Worm (Caenorhabditis elegans) whole organism, late embryonic: Measurements from ENCODE around the gene capg-2.

Experiments used
- T23F11.4 ChIP-seq: fragments of 200-800 bp; sonication (Bioruptor generic); optimal IDR thresholded peaks from 2 replicates; lab custom pipeline; 2018; ENCODE audit warnings: mild to moderate bottlenecking, missing genetic modification characterization, missing compliant biosample characterization
- ceh-30 ChIP-seq: fragments of 150-350 bp; optimal IDR thresholded peaks from 2 replicates; lab custom pipeline; 2014; ENCODE audit warnings: missing biosample characterization, missing genetic modification characterization
- dmd-4 ChIP-seq: sonication (generic microtip); optimal IDR thresholded peaks from 2 replicates; lab custom pipeline; 2016; ENCODE audit warnings: borderline replicate concordance, missing genetic modification characterization, missing compliant biosample characterization
- elt-2 ChIP-seq: sonication (generic microtip); optimal IDR thresholded peaks from 2 replicates; lab custom pipeline; 2016; ENCODE audit warnings: missing genetic modification reagents, missing genetic modification characterization, missing compliant biosample characterization
- fax-1 ChIP-seq: sonication (generic microtip); optimal IDR thresholded peaks from 2 replicates; lab custom pipeline; 2016; ENCODE audit warnings: missing genotype, missing genetic modification characterization, missing compliant biosample characterization
- fkh-10 ChIP-seq: fragments of 150-350 bp; optimal IDR thresholded peaks from 2 replicates; lab custom pipeline; 2014; ENCODE audit warnings: missing biosample characterization, missing genetic modification reagents, missing genetic modification characterization
- fkh-6 ChIP-seq: sonication (generic microtip); optimal IDR thresholded peaks from 2 replicates; lab custom pipeline; 2016; ENCODE audit warnings: missing genetic modification characterization, missing compliant biosample characterization
- nfya-1 ChIP-seq: sonication (generic microtip); optimal IDR thresholded peaks from 2 replicates; lab custom pipeline; 2017; ENCODE audit warnings: missing genetic modification characterization, mild to moderate bottlenecking, missing compliant biosample characterization, antibody characterized with exemption, moderate library complexity

ce11 chrV:12276946-12277345, 5.3 kb downstream of the capg-2 start, which contains the start of gene bnc-1:
- no peak for TF ChIP-seq fkh-6 (tag; lab: Kevin White, UChicago)
- no peak for TF ChIP-seq ceh-30 (tag; lab: Kevin White, UChicago)
- no peak for TF ChIP-seq dmd-4
- TF ChIP-seq fax-1 (tag; lab: Kevin White, UChicago) = no peak
- TF ChIP-seq elt-2 (tag; lab: Kevin White, UChicago) = no peak
- TF ChIP-seq T23F11.4 (GFP tag; lab: Kevin White, UChicago) = no peak
- no peak for TF ChIP-seq fkh-10
- no peak for TF ChIP-seq nfya-1 (tag; lab: Kevin White, UChicago)
